Fruit fly (Drosophila melanogaster): ENCODE results near the gene croc.
A peak's percentile ranks its signal among the peaks of the same experiment; 100 is the strongest.

Gene croc

dm6 chr3L:21464240-21464639, 12.0 kb downstream of the croc start (continued):
- TF ChIP-seq CG12299 (tag; optimal IDR thresholded peaks at IDR 0.05) (peak; percentile 9), Meics (GFP tag; optimal IDR thresholded peaks at IDR 0.05) (peak; percentile 5), gem (tag; optimal IDR thresholded peaks at IDR 0.05) (peak; percentile 88), Bgb (GFP tag; IDR thresholded peaks at IDR 0.05; ENCODE audit: partially characterized antibody) (no peak), Awh (GFP tag; IDR thresholded peaks at IDR 0.05) (peak; percentile 58; the same call in 1 of the 2 replicates), zf30C (GFP tag; optimal IDR thresholded peaks at IDR 0.05) (no peak), cato (GFP tag; optimal IDR thresholded peaks at IDR 0.05; ENCODE audit: borderline replicate concordance) (no peak), CG32772 (GFP tag; IDR thresholded peaks at IDR 0.05) (0 out of 2 replicates have a peak, but pooled peaks have one; percentile 42), CG14014 (GFP tag; IDR thresholded peaks at IDR 0.05) (no peak), CG12155 (GFP tag; optimal IDR thresholded peaks at IDR 0.05) (no peak), tll (GFP tag; optimal IDR thresholded peaks at IDR 0.05) (peak in 1 of 2 experiments; percentile 95), Fer3 (tag; optimal IDR thresholded peaks at IDR 0.05) (no peak), CG1233 (GFP tag; optimal IDR thresholded peaks at IDR 0.05) (peak; percentile 92), br (optimal IDR thresholded peaks at IDR 0.05) (no peak), maf-S (GFP tag; optimal IDR thresholded peaks at IDR 0.05) (no peak), Dbx (GFP tag; IDR thresholded peaks at IDR 0.05) (no peak), CG6175 (GFP tag; IDR thresholded peaks at IDR 0.05) (no peak), D (optimal IDR thresholded peaks at IDR 0.05) (no peak), D (GFP tag; optimal IDR thresholded peaks at IDR 0.05) (peak; percentile 84), tna (GFP tag; IDR thresholded peaks at IDR 0.05; ENCODE audit: partially characterized antibody) (no peak), Lhr (GFP tag; optimal IDR thresholded peaks at IDR 0.05) (peak; percentile 87), CG33213 (GFP tag; optimal IDR thresholded peaks at IDR 0.05) (peak; percentile 55), CG5180 (GFP tag; optimal IDR thresholded peaks at IDR 0.05) (peak; percentile 27), Asciz (GFP tag; optimal IDR thresholded peaks at IDR 0.05) (peak; percentile 83), run (tag; optimal IDR thresholded peaks at IDR 0.05) (no peak), H15 (GFP tag; IDR thresholded peaks at IDR 0.05) (no peak), dysf (GFP tag; IDR thresholded peaks at IDR 0.05) (no peak), Elba2 (GFP tag; optimal IDR thresholded peaks at IDR 0.05) (no peak), zfh2 (GFP tag; optimal IDR thresholded peaks at IDR 0.05) (no peak), CG14050 (GFP tag; IDR thresholded peaks at IDR 0.05) (no peak), fd3F (GFP tag; optimal IDR thresholded peaks at IDR 0.05) (no peak), Nf-YA (GFP tag; IDR thresholded peaks at IDR 0.05) (0 out of 2 replicates have a peak, but pooled peaks have one; percentile 19), Dad (GFP tag; optimal IDR thresholded peaks at IDR 0.05) (peak; percentile 29), sr (GFP tag; IDR thresholded peaks at IDR 0.05) (no peak), sisA (GFP tag; IDR thresholded peaks at IDR 0.05) (no peak), inv (GFP tag; IDR thresholded peaks at IDR 0.05; ENCODE audit: partially characterized antibody) (no peak), CG8765 (GFP tag; IDR thresholded peaks at IDR 0.05) (0 out of 2 replicates have a peak, but pooled peaks have one; percentile 32), trem (tag; optimal IDR thresholded peaks at IDR 0.05) (peak; percentile 92), CG8924 (tag; optimal IDR thresholded peaks at IDR 0.05) (peak; percentile 90), CG4617 (GFP tag; optimal IDR thresholded peaks at IDR 0.05; ENCODE audit: borderline replicate concordance) (no peak), her (GFP tag; optimal IDR thresholded peaks at IDR 0.05) (no peak), CG3407 (GFP tag; optimal IDR thresholded peaks at IDR 0.05) (peak; percentile 90), CG1529 (GFP tag; optimal IDR thresholded peaks at IDR 0.05) (peak; percentile 81), Ets65A (GFP tag) (no peak), hth (optimal IDR thresholded peaks at IDR 0.05) (no peak), Sry-β (GFP tag; optimal IDR thresholded peaks at IDR 0.05) (peak; percentile 63), Bdp1 (GFP tag; optimal IDR thresholded peaks at IDR 0.05) (peak; percentile 45), al (GFP tag; IDR thresholded peaks at IDR 0.05) (no peak), Eip74EF (GFP tag; optimal IDR thresholded peaks at IDR 0.05) (peak in 1 of 2 experiments; percentile 6), CG8359 (GFP tag; optimal IDR thresholded peaks at IDR 0.05; ENCODE audit: borderline replicate concordance) (peak; percentile 89), Rfx (GFP tag; IDR thresholded peaks at IDR 0.05) (no peak; the same call in 1 of the 2 replicates), en (GFP tag; optimal IDR thresholded peaks at IDR 0.05) (no peak)
